Fruit fly (Drosophila melanogaster): ENCODE results near the gene ex.

The ex gene

DNA sequence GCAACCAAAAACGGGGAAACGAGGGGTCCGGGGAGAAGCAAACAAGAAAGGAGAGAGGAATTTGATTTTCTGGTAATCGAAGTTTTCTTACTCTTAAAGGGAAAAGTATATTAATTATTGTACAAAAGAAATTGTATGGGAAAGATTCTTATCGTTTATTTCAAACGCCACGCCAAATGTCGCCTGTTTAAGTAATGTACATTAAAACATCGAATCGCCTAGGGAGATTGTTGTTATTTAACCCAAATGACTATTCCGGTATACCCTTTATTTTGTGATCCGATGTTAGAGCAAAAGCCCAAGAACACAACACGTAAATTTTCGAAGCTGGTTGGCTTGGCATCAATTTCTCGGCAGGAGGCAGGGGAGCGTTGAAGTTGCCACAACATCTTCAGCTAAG, 8.3 kb downstream of the ex start (continued):
- TF ChIP-seq nau (GFP tag; optimal IDR thresholded peaks at IDR 0.05): no peak
- TF ChIP-seq E2f1 (GFP tag; IDR thresholded peaks at IDR 0.05): no peak
- no peak for TF ChIP-seq Bgb (GFP tag; IDR thresholded peaks at IDR 0.05; ENCODE audit: partially characterized antibody)
- no peak for TF ChIP-seq hb (GFP tag; IDR thresholded peaks at IDR 0.05; ENCODE audit: partially characterized antibody)
- TF ChIP-seq Six4 (GFP tag; optimal IDR thresholded peaks at IDR 0.05): no peak
- TF ChIP-seq CG12299 (tag; optimal IDR thresholded peaks at IDR 0.05): no peak
- TF ChIP-seq corto (GFP tag; optimal IDR thresholded peaks at IDR 0.05): peak; percentile 43
- TF ChIP-seq Xrp1 (GFP tag; IDR thresholded peaks at IDR 0.05): peak; percentile 63
- TF ChIP-seq H15 (GFP tag; IDR thresholded peaks at IDR 0.05): no peak
- TF ChIP-seq p53 (GFP tag; optimal IDR thresholded peaks at IDR 0.05): no peak
- no peak for TF ChIP-seq sim (GFP tag; IDR thresholded peaks at IDR 0.05)
- TF ChIP-seq az2 (GFP tag; optimal IDR thresholded peaks at IDR 0.05): no peak
- TF ChIP-seq CG1647 (GFP tag; optimal IDR thresholded peaks at IDR 0.05): no peak
- TF ChIP-seq CG10147 (GFP tag; optimal IDR thresholded peaks at IDR 0.05): no peak
- TF ChIP-seq CG7786 (GFP tag; optimal IDR thresholded peaks at IDR 0.05): no peak
- no peak for TF ChIP-seq otp (GFP tag; IDR thresholded peaks at IDR 0.05)
- TF ChIP-seq CG14014 (GFP tag; IDR thresholded peaks at IDR 0.05): no peak
- no peak for TF ChIP-seq CG6791 (GFP tag; IDR thresholded peaks at IDR 0.05; ENCODE audit: partially characterized antibody)
- TF ChIP-seq D19A (tag; optimal IDR thresholded peaks at IDR 0.05): peak; percentile 96
- TF ChIP-seq dmrt11E (tag; optimal IDR thresholded peaks at IDR 0.05): peak; percentile 55
- no peak for TF ChIP-seq pnt (GFP tag; optimal IDR thresholded peaks at IDR 0.05)
- no peak for TF ChIP-seq Dip3 (GFP tag; optimal IDR thresholded peaks at IDR 0.05)
- TF ChIP-seq CG7372 (GFP tag; IDR thresholded peaks at IDR 0.05): no peak
- TF ChIP-seq fd64A (GFP tag; optimal IDR thresholded peaks at IDR 0.05): no peak
- no peak for TF ChIP-seq NK7.1 (GFP tag; optimal IDR thresholded peaks at IDR 0.05)
- no peak for TF ChIP-seq CG5953 (GFP tag; IDR thresholded peaks at IDR 0.05)
- TF ChIP-seq dan (GFP tag; IDR thresholded peaks at IDR 0.05): no peak
- TF ChIP-seq C15 (GFP tag; IDR thresholded peaks at IDR 0.05): no peak
- TF ChIP-seq CG10979 (tag; optimal IDR thresholded peaks at IDR 0.05): peak; percentile 55
- TF ChIP-seq CG13296 (GFP tag; optimal IDR thresholded peaks at IDR 0.05): no peak
- TF ChIP-seq Atf6 (GFP tag; IDR thresholded peaks at IDR 0.05): no peak
- TF ChIP-seq Nf-YB (GFP tag; optimal IDR thresholded peaks at IDR 0.05): no peak
- TF ChIP-seq CG31365 (tag; optimal IDR thresholded peaks at IDR 0.05): no peak
- no peak for TF ChIP-seq CG33557 (GFP tag; optimal IDR thresholded peaks at IDR 0.05)
- no peak for TF ChIP-seq al (GFP tag; IDR thresholded peaks at IDR 0.05)
- TF ChIP-seq Rx (GFP tag; IDR thresholded peaks at IDR 0.05): no peak
- TF ChIP-seq eve (GFP tag; optimal IDR thresholded peaks at IDR 0.05): no peak
- TF ChIP-seq Hr3 (GFP tag; optimal IDR thresholded peaks at IDR 0.05): no peak
- TF ChIP-seq Rfx (GFP tag; IDR thresholded peaks at IDR 0.05): no peak
- no peak for TF ChIP-seq CG31224 (GFP tag; IDR thresholded peaks at IDR 0.05)
- peak; percentile 22 for TF ChIP-seq CG17829 (tag; optimal IDR thresholded peaks at IDR 0.05)
- TF ChIP-seq CG4424 (GFP tag; optimal IDR thresholded peaks at IDR 0.05): peak; percentile 8
- no peak for TF ChIP-seq CG12219 (GFP tag; optimal IDR thresholded peaks at IDR 0.05)
- TF ChIP-seq CG6689 (GFP tag; IDR thresholded peaks at IDR 0.05): no peak
- TF ChIP-seq pum (GFP tag; optimal IDR thresholded peaks at IDR 0.05): no peak
- TF ChIP-seq Taf1 (GFP tag; IDR thresholded peaks at IDR 0.05): no peak
- no peak for TF ChIP-seq CG12071 (GFP tag; optimal IDR thresholded peaks at IDR 0.05)
- no peak for TF ChIP-seq GATAe (GFP tag; conservative IDR thresholded peaks at IDR 0.05)
- TF ChIP-seq Ssrp (tag; optimal IDR thresholded peaks at IDR 0.05): no peak
- TF ChIP-seq CG2712 (tag; optimal IDR thresholded peaks at IDR 0.05): peak; percentile 53
- no peak for TF ChIP-seq CG11093 (GFP tag; IDR thresholded peaks at IDR 0.05)
- TF ChIP-seq HLH54F (GFP tag; optimal IDR thresholded peaks at IDR 0.05): no peak
- no peak for TF ChIP-seq trem (tag; optimal IDR thresholded peaks at IDR 0.05)
